Fruit fly (Drosophila melanogaster) whole organism, adult: ENCODE results near the gene Rab11.
A peak's percentile ranks its signal among the peaks of the same experiment; 100 is the strongest.

ENCODE experiments used
- CG11617 ChIP-seq: fragments of 200-800 bp; sonication (Bioruptor generic); optimal IDR thresholded peaks from 2 replicates; lab custom pipeline; 2017; ENCODE audit warnings: mild to moderate bottlenecking, missing biosample characterization, missing genetic modification reagents, missing genetic modification characterization
- CG12768 ChIP-seq: fragments of 200-800 bp; sonication (Bioruptor generic); optimal IDR thresholded peaks from 2 replicates; lab custom pipeline; 2017; ENCODE audit warnings: missing biosample characterization, missing genetic modification characterization, mild to moderate bottlenecking, moderate library complexity, missing genetic modification reagents
- CG14711 ChIP-seq: fragments of 200-800 bp; sonication (Bioruptor generic); optimal IDR thresholded peaks from 2 replicates; lab custom pipeline; 2018; ENCODE audit warnings: missing biosample characterization, mild to moderate bottlenecking, missing genetic modification characterization, moderate library complexity
- CG1620 ChIP-seq: fragments of 200-800 bp; sonication (Bioruptor generic); optimal IDR thresholded peaks from 2 replicates; lab custom pipeline; 2016; ENCODE audit warnings: missing biosample characterization, missing genetic modification characterization
- CG33017 ChIP-seq: fragments of 200-800 bp; sonication (Bioruptor generic); optimal IDR thresholded peaks from 2 replicates; lab custom pipeline; 2018; ENCODE audit warnings: missing biosample characterization, mild to moderate bottlenecking, missing genetic modification characterization, moderate library complexity
- CG5204 ChIP-seq: fragments of 200-800 bp; sonication (Bioruptor generic); optimal IDR thresholded peaks from 2 replicates; lab custom pipeline; 2016; ENCODE audit warnings: missing biosample characterization, missing genetic modification characterization
- CG7045 ChIP-seq: fragments of 200-800 bp; sonication (Bioruptor generic); optimal IDR thresholded peaks from 2 replicates; lab custom pipeline; 2017; ENCODE audit warnings: missing biosample characterization, mild to moderate bottlenecking, missing genetic modification characterization
- CG7101 ChIP-seq: fragments of 200-800 bp; sonication (Bioruptor generic); optimal IDR thresholded peaks from 2 replicates; lab custom pipeline; 2018; ENCODE audit warnings: missing biosample characterization, mild to moderate bottlenecking, missing genetic modification characterization, moderate library complexity
- Clk ChIP-seq: fragments of 200-800 bp; sonication (Bioruptor generic); optimal IDR thresholded peaks from 2 replicates; lab custom pipeline; 2017; ENCODE audit warnings: missing biosample characterization, missing genetic modification characterization
- Crg-1 ChIP-seq: fragments of 200-800 bp; sonication (Bioruptor generic); optimal IDR thresholded peaks from 2 replicates; lab custom pipeline; 2016; ENCODE audit warnings: missing biosample characterization, missing genetic modification characterization
- Hr96 ChIP-seq: fragments of 200-800 bp; sonication (Bioruptor generic); optimal IDR thresholded peaks from 2 replicates; lab custom pipeline; 2016; ENCODE audit warnings: missing biosample characterization, missing genetic modification characterization
- Mnt ChIP-seq: fragments of 200-800 bp; sonication (Bioruptor generic); optimal IDR thresholded peaks from 2 replicates; lab custom pipeline; 2016; ENCODE audit warnings: missing biosample characterization, mild to moderate bottlenecking, missing genetic modification characterization
- bab1 ChIP-seq: fragments of 200-800 bp; sonication (Bioruptor generic); optimal IDR thresholded peaks from 3 replicates; lab custom pipeline; 2019; ENCODE audit warnings: missing biosample characterization, mild to moderate bottlenecking, missing genetic modification characterization, moderate library complexity
- cic ChIP-seq: fragments of 200-800 bp; sonication (Bioruptor generic); optimal IDR thresholded peaks from 2 replicates; lab custom pipeline; 2017; ENCODE audit warnings: missing biosample characterization, mild to moderate bottlenecking, missing genetic modification characterization, moderate library complexity
- cnc ChIP-seq, 2 experiments: fragments of >200 bp; optimal IDR thresholded peaks; 2 replicates each; lab custom pipeline; 2017
- kay ChIP-seq: fragments of 200-800 bp; sonication (Bioruptor generic); peaks from one replicate; lab custom pipeline; 2016; ENCODE audit warnings: missing biosample characterization, missing genetic modification characterization, borderline replicate concordance
- ovo ChIP-seq: fragments of 200-800 bp; sonication (Bioruptor generic); optimal IDR thresholded peaks from 2 replicates; lab custom pipeline; 2016; ENCODE audit warnings: missing biosample characterization, missing genetic modification characterization
- pad ChIP-seq: fragments of 200-800 bp; sonication (Bioruptor generic); optimal IDR thresholded peaks from 3 replicates; lab custom pipeline; 2017; ENCODE audit warnings: missing biosample characterization, missing genetic modification characterization, mild to moderate bottlenecking, moderate library complexity, missing genetic modification reagents
- tj ChIP-seq: fragments of 200-800 bp; sonication (Bioruptor generic); optimal IDR thresholded peaks from 3 replicates; lab custom pipeline; 2017; ENCODE audit warnings: missing biosample characterization, mild to moderate bottlenecking, missing genetic modification characterization, moderate library complexity
- toe ChIP-seq: fragments of 200-800 bp; sonication (Bioruptor generic); optimal IDR thresholded peaks from 2 replicates; lab custom pipeline; 2016; ENCODE audit warnings: missing biosample characterization, missing genetic modification characterization

The Rab11 gene

dm6 chr3R:21091500-21091899 lies 19.7 kb upstream of the Rab11 start:
- no peak for TF ChIP-seq Hr96
- no peak for TF ChIP-seq Clk (GFP tag; lab: Kevin White, UChicago)
- no peak for TF ChIP-seq CG12768 (GFP tag; lab: Kevin White, UChicago)
- no peak for TF ChIP-seq CG5204
- TF ChIP-seq kay (GFP tag; lab: Kevin White, UChicago) = no peak
- TF ChIP-seq CG14711 (tag; lab: Kevin White, UChicago) = no peak
- TF ChIP-seq toe (GFP tag; lab: Kevin White, UChicago) = no peak
- no peak for TF ChIP-seq pad
- no peak for TF ChIP-seq ovo

dm6 chr3R:21092036-21092435 lies 19.2 kb upstream of the Rab11 start:
- TF ChIP-seq Crg-1 (GFP tag; lab: Kevin White, UChicago) (no peak), Hr96 (no peak), CG11617 (GFP tag; lab: Kevin White, UChicago) (no peak)

dm6 chr3R:21092829-21093228 lies 18.4 kb upstream of the Rab11 start:
- TF ChIP-seq Clk (GFP tag; lab: Kevin White, UChicago) (no peak), CG7101 (no peak), CG14711 (tag; lab: Kevin White, UChicago) (no peak), Mnt (GFP tag; lab: Kevin White, UChicago) (no peak), cnc (optimal IDR thresholded peaks at IDR 0.05; lab: Kevin White, UChicago) (no peak), ovo (no peak), CG5204 (no peak), CG12768 (GFP tag; lab: Kevin White, UChicago) (no peak), bab1 (no peak), Hr96 (no peak), CG11617 (GFP tag; lab: Kevin White, UChicago) (no peak), kay (GFP tag; lab: Kevin White, UChicago) (no peak), pad (no peak), Crg-1 (GFP tag; lab: Kevin White, UChicago) (no peak), tj (GFP tag; lab: Kevin White, UChicago) (no peak), cic (GFP tag; lab: Kevin White, UChicago) (no peak)

- no peak for TF ChIP-seq Crg-1 (GFP tag; lab: Kevin White, UChicago)
- no peak for TF ChIP-seq kay (GFP tag; lab: Kevin White, UChicago)
- no peak for TF ChIP-seq Clk (GFP tag; lab: Kevin White, UChicago)
- no peak for TF ChIP-seq CG7101
- TF ChIP-seq cic (GFP tag; lab: Kevin White, UChicago) = no peak
- TF ChIP-seq cnc (optimal IDR thresholded peaks at IDR 0.05; lab: Kevin White, UChicago) = no peak
- no peak for TF ChIP-seq CG12768 (GFP tag; lab: Kevin White, UChicago)
- TF ChIP-seq pad = no peak
- TF ChIP-seq tj (GFP tag; lab: Kevin White, UChicago) = no peak
- TF ChIP-seq CG33017 = no peak
These were observed 16.9 kb upstream of the Rab11 start for dm6 chr3R:21094292-21094691.

- TF ChIP-seq CG12768 (GFP tag; lab: Kevin White, UChicago) (no peak), CG33017 (no peak), ovo (no peak), tj (GFP tag; lab: Kevin White, UChicago) (no peak), kay (GFP tag; lab: Kevin White, UChicago) (no peak), pad (no peak)
These were observed 14.6 kb upstream of the Rab11 start for dm6 chr3R:21096532-21097143.

dm6 chr3R:21097160-21097559 lies 14.0 kb upstream of the Rab11 start:
- TF ChIP-seq cic (GFP tag; lab: Kevin White, UChicago) (no peak), ovo (no peak), CG7101 (no peak)

- peak; percentile 75 for TF ChIP-seq pad
- peak; percentile 82 for TF ChIP-seq CG14711 (tag; lab: Kevin White, UChicago)
- peak; percentile 92 for TF ChIP-seq CG11617 (GFP tag; lab: Kevin White, UChicago)
- no peak for TF ChIP-seq kay (GFP tag; lab: Kevin White, UChicago)
- peak; percentile 90 for TF ChIP-seq CG7045
- peak; percentile 85 for TF ChIP-seq Mnt (GFP tag; lab: Kevin White, UChicago)
- peak; percentile 79 for TF ChIP-seq ovo
- TF ChIP-seq Hr96 = no peak
- TF ChIP-seq Crg-1 (GFP tag; lab: Kevin White, UChicago) = peak; percentile 74
- peak; percentile 95 for TF ChIP-seq toe (GFP tag; lab: Kevin White, UChicago)
- peak; percentile 81 for TF ChIP-seq tj (GFP tag; lab: Kevin White, UChicago)
- peak; percentile 85 for TF ChIP-seq CG1620 (GFP tag; lab: Kevin White, UChicago)
- TF ChIP-seq bab1 = peak; percentile 94
- TF ChIP-seq CG12768 (GFP tag; lab: Kevin White, UChicago) = peak; percentile 92
- TF ChIP-seq cnc (optimal IDR thresholded peaks at IDR 0.05; lab: Kevin White, UChicago) = no peak
- TF ChIP-seq cic (GFP tag; lab: Kevin White, UChicago) = peak; percentile 78
- TF ChIP-seq CG33017 = peak; percentile 12
- peak; percentile 91 for TF ChIP-seq Clk (GFP tag; lab: Kevin White, UChicago)
- no peak for TF ChIP-seq CG5204
- peak; percentile 86 for TF ChIP-seq CG7101
These were observed 13.5 kb upstream of the Rab11 start, which contains the start of gene RhoGAP93B for dm6 chr3R:21097631-21098117. Gene RhoGAP93B (minus strand): TSS chr3R:21097827.
